Worm (Caenorhabditis elegans): ENCODE data around the gene F18A12.2.

ce11 chrII:3414383-3414910, at the start of gene F18A12.2, which contains the start of gene F18A12.7:
- TF ChIP-seq nhr-12 (tag; optimal IDR thresholded peaks at IDR 0.05) (no peak), ztf-11 (tag; optimal IDR thresholded peaks at IDR 0.05) (no peak), ceh-39 (tag; optimal IDR thresholded peaks at IDR 0.05) (no peak), cnd-1 (tag; optimal IDR thresholded peaks at IDR 0.05) (no peak), nhr-28 (tag; optimal IDR thresholded peaks at IDR 0.05) (no peak), snpc-4 (tag; optimal IDR thresholded peaks at IDR 0.05) (no peak), zip-8 (tag; optimal IDR thresholded peaks at IDR 0.05) (no peak)

Data from whole organism, mixed stage, embryonic.